Worm (Caenorhabditis elegans) whole organism, mixed stage, embryonic: ENCODE results near the gene str-33.

Source experiments
- bed-3 ChIP-seq: fragments of 200-800 bp; sonication (Bioruptor generic); optimal IDR thresholded peaks from 3 replicates; lab custom pipeline; 2018; ENCODE audit warnings: mild to moderate bottlenecking, missing genetic modification characterization, moderate library complexity, missing compliant biosample characterization
- blmp-1 ChIP-seq: fragments of 150-350 bp; optimal IDR thresholded peaks from 2 replicates; lab custom pipeline; 2014; ENCODE audit warnings: missing biosample characterization, missing genetic modification characterization
- ceh-39 ChIP-seq: fragments of 150-350 bp; optimal IDR thresholded peaks from 2 replicates; lab custom pipeline; 2014; ENCODE audit warnings: missing biosample characterization, missing genetic modification characterization
- ceh-43 ChIP-seq: fragments of 200-800 bp; sonication (Bioruptor generic); optimal IDR thresholded peaks from 2 replicates; lab custom pipeline; 2018; ENCODE audit warnings: mild to moderate bottlenecking, missing genetic modification characterization, moderate library complexity, missing compliant biosample characterization
- ceh-83 ChIP-seq: fragments of 200-800 bp; sonication (Bioruptor generic); optimal IDR thresholded peaks from 2 replicates; lab custom pipeline; 2018; ENCODE audit warnings: mild to moderate bottlenecking, missing genetic modification characterization, missing compliant biosample characterization
- ces-1 ChIP-seq: fragments of 150-350 bp; optimal IDR thresholded peaks from 2 replicates; lab custom pipeline; 2014; ENCODE audit warnings: missing biosample characterization, missing genetic modification reagents, missing genetic modification characterization
- drap-1 ChIP-seq: fragments of 200-800 bp; sonication (Bioruptor generic); optimal IDR thresholded peaks from 3 replicates; lab custom pipeline; 2018; ENCODE audit warnings: mild to moderate bottlenecking, missing genetic modification characterization, missing compliant biosample characterization
- elt-3 ChIP-seq: fragments of 150-350 bp; optimal IDR thresholded peaks from 2 replicates; lab custom pipeline; 2014; ENCODE audit warnings: missing biosample characterization, missing genetic modification characterization
- flh-1 ChIP-seq: fragments of 200-800 bp; sonication (Bioruptor generic); optimal IDR thresholded peaks from 2 replicates; lab custom pipeline; 2018; ENCODE audit warnings: mild to moderate bottlenecking, missing genetic modification characterization, moderate library complexity, missing compliant biosample characterization
- ham-2 ChIP-seq: fragments of 200-800 bp; sonication (Bioruptor generic); optimal IDR thresholded peaks from 2 replicates; lab custom pipeline; 2018; ENCODE audit warnings: mild to moderate bottlenecking, missing genetic modification characterization, missing compliant biosample characterization
- hlh-1 ChIP-seq: fragments of 150-350 bp; optimal IDR thresholded peaks from 2 replicates; lab custom pipeline; 2014; ENCODE audit warnings: missing biosample characterization, missing genetic modification reagents, missing genetic modification characterization
- lin-13 ChIP-seq: fragments of 150-350 bp; optimal IDR thresholded peaks from 2 replicates; lab custom pipeline; 2014; ENCODE audit warnings: missing biosample characterization, missing genetic modification characterization
- lin-32 ChIP-seq: fragments of 200-800 bp; sonication (Bioruptor generic); optimal IDR thresholded peaks from 2 replicates; lab custom pipeline; 2018; ENCODE audit warnings: mild to moderate bottlenecking, missing genetic modification characterization, missing compliant biosample characterization
- mab-5 ChIP-seq: fragments of 150-350 bp; optimal IDR thresholded peaks from 2 replicates; lab custom pipeline; 2014; ENCODE audit warnings: missing biosample characterization, missing genetic modification characterization
- mep-1 ChIP-seq: fragments of 150-350 bp; optimal IDR thresholded peaks from 2 replicates; lab custom pipeline; 2017; ENCODE audit warnings: missing biosample characterization, missing genetic modification reagents, missing genetic modification characterization, inconsistent platforms
- mls-2 ChIP-seq: sonication (generic microtip); optimal IDR thresholded peaks from 2 replicates; lab custom pipeline; 2016; ENCODE audit warnings: mild to moderate bottlenecking, missing genetic modification characterization, moderate library complexity, missing compliant biosample characterization
- nhr-2 ChIP-seq: fragments of 150-350 bp; optimal IDR thresholded peaks from 2 replicates; lab custom pipeline; 2014; ENCODE audit warnings: missing biosample characterization, missing genetic modification characterization
- nhr-28 ChIP-seq: fragments of 150-350 bp; optimal IDR thresholded peaks from 2 replicates; lab custom pipeline; 2014; ENCODE audit warnings: missing biosample characterization, missing genetic modification characterization
- nhr-76 ChIP-seq: sonication (generic microtip); optimal IDR thresholded peaks from 2 replicates; lab custom pipeline; 2017; ENCODE audit warnings: missing biosample characterization, missing genetic modification characterization
- pha-4 ChIP-seq: fragments of 150-350 bp; optimal IDR thresholded peaks from 2 replicates; lab custom pipeline; 2018; ENCODE audit warnings: missing biosample characterization, missing genetic modification reagents, missing genetic modification characterization
- snpc-4 ChIP-seq: fragments of 150-350 bp; optimal IDR thresholded peaks from 2 replicates; lab custom pipeline; 2014; ENCODE audit warnings: missing biosample characterization, missing genetic modification characterization
- sptf-1 ChIP-seq: sonication (generic microtip); optimal IDR thresholded peaks from 2 replicates; lab custom pipeline; 2017; ENCODE audit warnings: mild to moderate bottlenecking, missing genetic modification characterization, moderate library complexity, missing compliant biosample characterization
- tbx-8 ChIP-seq: fragments of 200-800 bp; sonication (Bioruptor generic); optimal IDR thresholded peaks from 2 replicates; lab custom pipeline; 2018; ENCODE audit warnings: mild to moderate bottlenecking, missing genetic modification characterization, moderate library complexity, missing compliant biosample characterization
- unc-120 ChIP-seq: sonication (generic microtip); optimal IDR thresholded peaks from 2 replicates; lab custom pipeline; 2017; ENCODE audit warnings: missing genetic modification characterization, missing compliant biosample characterization; ENCODE audit not compliant: poor library complexity, severe bottlenecking
- unc-39 ChIP-seq: fragments of 150-350 bp; optimal IDR thresholded peaks from 2 replicates; lab custom pipeline; 2014; ENCODE audit warnings: missing biosample characterization, missing genetic modification characterization
- unc-62 ChIP-seq: fragments of 150-350 bp; optimal IDR thresholded peaks from 2 replicates; lab custom pipeline; 2014; ENCODE audit warnings: missing biosample characterization, missing genetic modification reagents, missing genetic modification characterization
- zip-8 ChIP-seq: fragments of 150-350 bp; optimal IDR thresholded peaks from 2 replicates; lab custom pipeline; 2014; ENCODE audit warnings: missing biosample characterization, missing genetic modification characterization

str-33 gene

ce11 chrV:2767465-2767864, 39.1 kb downstream of the str-33 start, which contains the start of gene R05D8.9:
Gene R05D8.9 (minus strand): TSS chrV:2767565.
- TF ChIP-seq pha-4 (tag; lab: Kevin White, UChicago) (no peak), mls-2 (tag; lab: Kevin White, UChicago) (no peak), snpc-4 (tag; lab: Kevin White, UChicago) (no peak), sptf-1 (no peak), ham-2 (GFP tag; lab: Kevin White, UChicago) (no peak), ces-1 (GFP tag; lab: Kevin White, UChicago) (no peak), unc-39 (tag; lab: Kevin White, UChicago) (no peak), hlh-1 (tag; lab: Kevin White, UChicago) (no peak), nhr-76 (tag; lab: Kevin White, UChicago) (no peak), bed-3 (GFP tag; lab: Kevin White, UChicago) (no peak), tbx-8 (no peak), ceh-43 (no peak), blmp-1 (tag; lab: Kevin White, UChicago) (no peak), lin-32 (GFP tag; lab: Kevin White, UChicago) (no peak), lin-13 (tag; lab: Kevin White, UChicago) (no peak), zip-8 (no peak), ceh-39 (tag; lab: Kevin White, UChicago) (no peak)
- TF ChIP-seq, all 35 proteins: peak for 0

- TF ChIP-seq unc-120 (no peak), bed-3 (GFP tag; lab: Kevin White, UChicago) (no peak), nhr-76 (tag; lab: Kevin White, UChicago) (no peak), lin-32 (GFP tag; lab: Kevin White, UChicago) (no peak), nhr-28 (tag; lab: Kevin White, UChicago) (no peak), sptf-1 (no peak), ham-2 (GFP tag; lab: Kevin White, UChicago) (no peak)
Measured at ce11 chrV:2769754-2770153, 41.4 kb downstream of the str-33 start, which contains the start of gene dhs-15. Gene dhs-15 (minus strand): TSS chrV:2769854.

- TF ChIP-seq nhr-2 (tag; lab: Kevin White, UChicago), result no peak
- no peak for TF ChIP-seq bed-3 (GFP tag; lab: Kevin White, UChicago)
- TF ChIP-seq snpc-4 (tag; lab: Kevin White, UChicago), result no peak
- TF ChIP-seq nhr-76 (tag; lab: Kevin White, UChicago), result no peak
- no peak for TF ChIP-seq elt-3
- TF ChIP-seq lin-32 (GFP tag; lab: Kevin White, UChicago), result no peak
- no peak for TF ChIP-seq sptf-1
- TF ChIP-seq drap-1 (GFP tag; lab: Kevin White, UChicago), result no peak
- TF ChIP-seq ceh-83 (GFP tag; lab: Kevin White, UChicago), result no peak
- no peak for TF ChIP-seq mep-1
- TF ChIP-seq ceh-43, result no peak
- no peak for TF ChIP-seq flh-1 (GFP tag; lab: Kevin White, UChicago)
- no peak for TF ChIP-seq mab-5 (tag; lab: Kevin White, UChicago)
- no peak for TF ChIP-seq zip-8
- TF ChIP-seq unc-39 (tag; lab: Kevin White, UChicago), result no peak
Measured at ce11 chrV:2771560-2771959, 43.2 kb downstream of the str-33 start, which contains the start of gene srh-56. Gene srh-56 (plus strand): TSS chrV:2771860.

- TF ChIP-seq mls-2 (tag; lab: Kevin White, UChicago), result no peak
- TF ChIP-seq hlh-1 (tag; lab: Kevin White, UChicago), result no peak
- no peak for TF ChIP-seq lin-13 (tag; lab: Kevin White, UChicago)
- TF ChIP-seq lin-32 (GFP tag; lab: Kevin White, UChicago), result no peak
- TF ChIP-seq unc-62 (GFP tag; lab: Kevin White, UChicago), result no peak
Measured at ce11 chrV:2774042-2774441, 45.7 kb downstream of the str-33 start, which contains the start of gene srj-18. Gene srj-18 (plus strand): TSS chrV:2774342.
